Fruit fly (Drosophila melanogaster) whole organism, prepupa: ENCODE results near the gene CG11095.

ENCODE experiments used
- Blimp-1 ChIP-seq: fragments of 200-800 bp; sonication (Bioruptor generic); optimal IDR thresholded peaks from 3 replicates; lab custom pipeline; 2017; ENCODE audit warnings: missing biosample characterization, missing genetic modification characterization, mild to moderate bottlenecking, moderate library complexity, missing genetic modification reagents
- CG10669 ChIP-seq: fragments of 200-800 bp; sonication (Bioruptor generic); optimal IDR thresholded peaks from 3 replicates; lab custom pipeline; 2018; ENCODE audit warnings: missing biosample characterization, mild to moderate bottlenecking, missing genetic modification characterization, moderate library complexity
- CG11294 ChIP-seq: fragments of 200-800 bp; sonication (Bioruptor generic); IDR thresholded peaks from 2 replicates; pipeline ENCODE4 v1.3.6; 2022; ENCODE audit warnings: missing biosample characterization, missing genetic modification characterization
- CG11762 ChIP-seq: fragments of 200-800 bp; sonication (Bioruptor generic); optimal IDR thresholded peaks from 3 replicates; lab custom pipeline; 2016; ENCODE audit warnings: missing biosample characterization, missing genetic modification characterization; ENCODE audit not compliant: insufficient read depth
- CG11902 ChIP-seq: fragments of 200-800 bp; sonication (Bioruptor generic); optimal IDR thresholded peaks from 3 replicates; lab custom pipeline; 2016; ENCODE audit warnings: missing biosample characterization, missing genetic modification characterization
- CG1621 ChIP-seq: fragments of 200-800 bp; sonication (Bioruptor generic); optimal IDR thresholded peaks from 3 replicates; lab custom pipeline; 2018; ENCODE audit warnings: missing biosample characterization, mild to moderate bottlenecking, missing genetic modification characterization
- CG31627 ChIP-seq: fragments of 200-800 bp; sonication (Bioruptor generic); optimal IDR thresholded peaks from 3 replicates; lab custom pipeline; 2016; ENCODE audit warnings: missing biosample characterization, missing genetic modification characterization
- CG32006 ChIP-seq: fragments of 200-800 bp; sonication (Bioruptor generic); optimal IDR thresholded peaks from 3 replicates; lab custom pipeline; 2017; ENCODE audit warnings: missing biosample characterization, mild to moderate bottlenecking, missing genetic modification characterization
- CG3919 ChIP-seq: fragments of 200-800 bp; sonication (Bioruptor generic); optimal IDR thresholded peaks from 3 replicates; lab custom pipeline; 2016; ENCODE audit warnings: missing biosample characterization, missing genetic modification characterization
- CG4318 ChIP-seq: fragments of 200-800 bp; sonication (Bioruptor generic); optimal IDR thresholded peaks from 3 replicates; lab custom pipeline; 2017; ENCODE audit warnings: missing biosample characterization, mild to moderate bottlenecking, missing genetic modification characterization
- CG6163 ChIP-seq: fragments of 200-800 bp; sonication (Bioruptor generic); IDR thresholded peaks from 3 replicates; pipeline ENCODE4 v1.3.6; 2022; ENCODE audit warnings: missing biosample characterization, missing genetic modification characterization
- CG6792 ChIP-seq: fragments of 200-800 bp; sonication (Bioruptor generic); optimal IDR thresholded peaks from 3 replicates; lab custom pipeline; 2016; ENCODE audit warnings: missing biosample characterization, missing genetic modification characterization
- CG6808 ChIP-seq: fragments of 200-800 bp; sonication (Bioruptor generic); optimal IDR thresholded peaks from 3 replicates; lab custom pipeline; 2017; ENCODE audit warnings: missing biosample characterization, missing genetic modification characterization, mild to moderate bottlenecking, moderate library complexity, missing genetic modification reagents
- CG6854 ChIP-seq: fragments of 200-800 bp; sonication (Bioruptor generic); optimal IDR thresholded peaks from 2 replicates; lab custom pipeline; 2017; ENCODE audit warnings: missing biosample characterization, mild to moderate bottlenecking, missing genetic modification characterization
- CG7368 ChIP-seq: fragments of 200-800 bp; sonication (Bioruptor generic); optimal IDR thresholded peaks from 3 replicates; lab custom pipeline; 2016; ENCODE audit warnings: missing biosample characterization, missing genetic modification characterization
- CG8119 ChIP-seq: fragments of 200-800 bp; sonication (Bioruptor generic); IDR thresholded peaks from 3 replicates; pipeline ENCODE4 v1.3.6; 2022; ENCODE audit warnings: missing biosample characterization, missing genetic modification characterization
- CG8632 ChIP-seq: fragments of 200-800 bp; sonication (Bioruptor generic); optimal IDR thresholded peaks from 3 replicates; lab custom pipeline; 2016; ENCODE audit warnings: missing biosample characterization, missing genetic modification characterization
- CG9139 ChIP-seq: fragments of 200-800 bp; sonication (Bioruptor generic); optimal IDR thresholded peaks from 3 replicates; lab custom pipeline; 2017; ENCODE audit warnings: missing biosample characterization, mild to moderate bottlenecking, missing genetic modification characterization
- Eip75B ChIP-seq: fragments of 200-800 bp; sonication (Bioruptor generic); optimal IDR thresholded peaks from 3 replicates; lab custom pipeline; 2016; ENCODE audit warnings: missing biosample characterization, missing genetic modification characterization
- Eip78C ChIP-seq: fragments of 200-800 bp; sonication (Bioruptor generic); peaks from one replicate; lab custom pipeline; 2016; ENCODE audit warnings: missing biosample characterization, missing genetic modification characterization
- Eip93F ChIP-seq: fragments of 200-800 bp; sonication (Bioruptor generic); optimal IDR thresholded peaks from 2 replicates; lab custom pipeline; 2016; ENCODE audit warnings: missing biosample characterization, mild to moderate bottlenecking, missing genetic modification characterization
- Ets96B ChIP-seq: fragments of 200-800 bp; optimal IDR thresholded peaks from 2 replicates; lab custom pipeline; 2019; ENCODE audit warnings: missing biosample characterization, mild to moderate bottlenecking, missing genetic modification characterization, moderate library complexity
- Gug ChIP-seq: fragments of 200-800 bp; sonication (Bioruptor generic); IDR thresholded peaks from 2 replicates; pipeline ENCODE4 v1.3.6; 2022; ENCODE audit warnings: missing biosample characterization, missing genetic modification characterization
- Hr4 ChIP-seq: fragments of 200-800 bp; sonication (Bioruptor generic); optimal IDR thresholded peaks from 3 replicates; lab custom pipeline; 2016; ENCODE audit warnings: missing biosample characterization, missing genetic modification characterization
- Met ChIP-seq: fragments of 200-800 bp; sonication (Bioruptor generic); optimal IDR thresholded peaks from 3 replicates; lab custom pipeline; 2016; ENCODE audit warnings: missing biosample characterization, missing genetic modification characterization
- OdsH ChIP-seq: fragments of 200-800 bp; sonication (Bioruptor generic); optimal IDR thresholded peaks from 3 replicates; lab custom pipeline; 2016; ENCODE audit warnings: missing biosample characterization, missing genetic modification characterization
- Smox ChIP-seq: fragments of 200-800 bp; sonication (Bioruptor generic); optimal IDR thresholded peaks from 3 replicates; lab custom pipeline; 2016; ENCODE audit warnings: missing biosample characterization, missing genetic modification characterization
- Sox14 ChIP-seq: fragments of 200-800 bp; sonication (Bioruptor generic); optimal IDR thresholded peaks from 3 replicates; lab custom pipeline; 2016; ENCODE audit warnings: missing biosample characterization, missing genetic modification characterization
- achi ChIP-seq: fragments of 200-800 bp; sonication (Bioruptor generic); optimal IDR thresholded peaks from 3 replicates; lab custom pipeline; 2016; ENCODE audit warnings: missing biosample characterization, missing genetic modification characterization
- acj6 ChIP-seq: fragments of 200-800 bp; sonication (Bioruptor generic); optimal IDR thresholded peaks from 3 replicates; lab custom pipeline; 2016; ENCODE audit warnings: missing biosample characterization, missing genetic modification characterization
- dac ChIP-seq: fragments of 200-800 bp; sonication (Bioruptor generic); optimal IDR thresholded peaks from 2 replicates; lab custom pipeline; 2017; ENCODE audit warnings: missing biosample characterization, mild to moderate bottlenecking, missing genetic modification characterization
- dsx ChIP-seq: fragments of 200-800 bp; optimal IDR thresholded peaks from 3 replicates; lab custom pipeline; 2019; ENCODE audit warnings: missing biosample characterization, mild to moderate bottlenecking, missing genetic modification characterization, moderate library complexity; ENCODE audit not compliant: poor library complexity, severe bottlenecking
- eg ChIP-seq: fragments of 200-800 bp; sonication (Bioruptor generic); IDR thresholded peaks from 3 replicates; pipeline ENCODE4 v1.3.6; 2022; ENCODE audit warnings: missing biosample characterization, missing genetic modification characterization
- esn ChIP-seq: fragments of 200-800 bp; sonication (Bioruptor generic); optimal IDR thresholded peaks from 2 replicates; lab custom pipeline; 2016; ENCODE audit warnings: missing biosample characterization, mild to moderate bottlenecking, missing genetic modification characterization, moderate library complexity
- fd59A ChIP-seq: fragments of 200-800 bp; sonication (Bioruptor generic); optimal IDR thresholded peaks from 2 replicates; lab custom pipeline; 2017; ENCODE audit warnings: missing biosample characterization, mild to moderate bottlenecking, missing genetic modification characterization, missing genetic modification reagents
- fd85E ChIP-seq: fragments of 200-800 bp; sonication (Bioruptor generic); optimal IDR thresholded peaks from 3 replicates; lab custom pipeline; 2016; ENCODE audit warnings: missing biosample characterization, missing genetic modification characterization
- fkh ChIP-seq: fragments of 200-800 bp; sonication (Bioruptor generic); optimal IDR thresholded peaks from 3 replicates; lab custom pipeline; 2017; ENCODE audit warnings: missing biosample characterization, mild to moderate bottlenecking, missing genetic modification characterization, moderate library complexity
- pdm3 ChIP-seq: fragments of 200-800 bp; sonication (Bioruptor generic); optimal IDR thresholded peaks from 3 replicates; lab custom pipeline; 2016; ENCODE audit warnings: missing biosample characterization, missing genetic modification characterization
- ss ChIP-seq, 2 experiments: fragments of 200-800 bp; sonication (Bioruptor generic); optimal IDR thresholded peaks; 2 replicates in 1 of 2; 3 replicates in 1 of 2; lab custom pipeline; 2017 to 2018; ENCODE audit warnings: mild to moderate bottlenecking in 2 of 2, missing biosample characterization in 2 of 2, missing genetic modification characterization in 2 of 2, moderate library complexity in 1 of 2
- svp ChIP-seq: fragments of 200-800 bp; sonication (Bioruptor generic); peaks from one replicate; lab custom pipeline; 2016; ENCODE audit warnings: missing biosample characterization, missing genetic modification characterization
- vri ChIP-seq: fragments of 200-800 bp; sonication (Bioruptor generic); optimal IDR thresholded peaks from 3 replicates; lab custom pipeline; 2016; ENCODE audit warnings: missing biosample characterization, mild to moderate bottlenecking, missing genetic modification characterization

The CG11095 gene

DNA sequence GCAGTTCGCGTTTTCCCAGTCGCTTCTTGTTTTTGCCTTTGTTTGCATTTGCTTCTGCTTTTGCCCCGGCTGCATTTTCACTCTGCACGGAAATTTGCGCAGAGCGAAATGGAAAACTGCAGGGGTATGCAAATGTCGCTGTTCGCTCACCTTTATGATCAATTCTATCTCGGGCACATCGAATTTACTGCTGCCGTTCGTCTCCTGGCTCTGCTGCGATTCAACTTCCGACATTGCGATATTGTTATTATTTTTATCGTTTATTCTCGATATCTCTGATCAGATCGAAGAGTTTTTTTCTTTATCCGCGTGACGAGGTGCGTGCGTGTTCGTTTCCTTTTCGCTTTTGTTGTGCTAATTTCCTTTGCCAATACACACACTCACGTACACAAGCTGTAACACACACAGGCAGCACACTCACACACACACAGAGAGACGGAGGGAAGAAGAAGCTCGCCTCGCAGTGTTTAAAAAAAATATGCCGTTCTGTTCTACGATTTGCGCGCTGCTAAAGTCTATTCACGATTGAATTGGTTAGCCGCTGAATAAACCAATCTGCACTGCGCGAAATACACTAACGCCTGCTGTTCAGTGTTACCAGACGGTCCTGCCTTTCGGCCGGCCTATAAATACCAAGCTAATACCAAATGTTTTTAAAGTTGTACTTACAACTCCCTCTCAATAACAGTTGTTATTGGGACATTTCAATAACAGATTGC lies 10.4 kb downstream of the CG11095 start, which contains the start of gene Clic:
Gene Clic, minus strand, starts transcription at position 533 of the 719 bp plus-strand sequence.
- TF ChIP-seq CG6163 (GFP tag; lab: Robert Waterston, UW) (peak; percentile 29; the same call in 1 of the 3 replicates), fd59A (GFP tag; lab: Kevin White, UChicago) (no peak), achi (GFP tag; lab: Kevin White, UChicago) (no peak), dac (GFP tag; lab: Kevin White, UChicago) (no peak), fkh (GFP tag; lab: Kevin White, UChicago) (no peak), eg (GFP tag; lab: Robert Waterston, UW) (peak; percentile 58; the same call in 1 of the 3 replicates), CG7368 (no peak), CG8632 (GFP tag; lab: Kevin White, UChicago) (no peak), Eip78C (GFP tag; lab: Kevin White, UChicago) (peak; percentile 66), Hr4 (GFP tag; lab: Kevin White, UChicago) (no peak), esn (peak; percentile 39), CG6792 (GFP tag; lab: Kevin White, UChicago) (peak; percentile 13), dsx (GFP tag; lab: Kevin White, UChicago) (peak; percentile 13), Eip75B (GFP tag; lab: Kevin White, UChicago) (no peak), acj6 (GFP tag; lab: Kevin White, UChicago) (no peak), CG3919 (GFP tag; lab: Kevin White, UChicago) (no peak), ss (GFP tag; optimal IDR thresholded peaks at IDR 0.05; lab: Kevin White, UChicago) (peak in 1 of 2 experiments; percentile 65), CG32006 (GFP tag; lab: Kevin White, UChicago) (no peak), fd85E (GFP tag; lab: Kevin White, UChicago) (no peak), vri (GFP tag; lab: Kevin White, UChicago) (peak; percentile 58), Sox14 (GFP tag; lab: Kevin White, UChicago) (peak; percentile 45), CG1621 (tag; lab: Kevin White, UChicago) (peak; percentile 43), pdm3 (GFP tag; lab: Kevin White, UChicago) (no peak), CG6808 (GFP tag; lab: Kevin White, UChicago) (no peak), CG8119 (0 out of 3 replicates have a peak, but pooled peaks have one; percentile 13), CG6854 (peak; percentile 73), CG11294 (no peak; the same call in 1 of the 2 replicates)

DNA sequence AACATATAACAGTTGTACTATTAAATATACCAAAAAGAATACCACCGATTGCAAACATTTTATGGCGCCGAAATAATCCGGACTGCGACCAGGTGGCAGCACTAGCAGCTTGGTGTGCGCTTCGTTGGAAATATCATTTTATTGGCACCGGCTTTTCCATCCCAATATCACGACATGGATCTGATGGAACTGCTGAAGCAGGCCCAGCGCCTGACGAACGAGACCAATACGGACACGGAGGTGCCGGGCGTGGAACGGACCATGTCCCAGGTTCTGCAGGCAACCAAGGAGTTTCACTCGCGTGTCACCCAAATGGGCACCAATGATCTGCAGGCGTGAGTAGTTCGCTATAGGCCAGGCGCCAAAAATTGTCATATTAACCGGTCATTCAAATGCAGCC lies 11.3 kb downstream of the CG11095 start, which contains the start of gene Nup93-1:
Gene Nup93-1, plus strand, starts transcription at position 74 of the 400 bp plus-strand sequence.
- TF ChIP-seq CG4318 (GFP tag; lab: Kevin White, UChicago) = no peak
- no peak for TF ChIP-seq CG11902
- TF ChIP-seq Met (GFP tag; lab: Kevin White, UChicago) = no peak
- no peak for TF ChIP-seq Eip93F
- TF ChIP-seq CG11294 = no peak
- TF ChIP-seq CG6792 (GFP tag; lab: Kevin White, UChicago) = no peak
- TF ChIP-seq CG11762 (GFP tag; lab: Kevin White, UChicago) = no peak
- TF ChIP-seq CG8119 = no peak
- no peak for TF ChIP-seq Ets96B (tag; lab: Kevin White, UChicago)
- no peak for TF ChIP-seq Smox
- TF ChIP-seq OdsH (GFP tag; lab: Kevin White, UChicago) = no peak
- no peak for TF ChIP-seq dsx (GFP tag; lab: Kevin White, UChicago)
- no peak for TF ChIP-seq ss (GFP tag; optimal IDR thresholded peaks at IDR 0.05; lab: Kevin White, UChicago)
- TF ChIP-seq Gug (GFP tag; lab: Robert Waterston, UW) = no peak
- no peak for TF ChIP-seq svp (GFP tag; lab: Kevin White, UChicago)

- TF ChIP-seq Met (GFP tag; lab: Kevin White, UChicago) = no peak
- no peak for TF ChIP-seq CG10669 (GFP tag; lab: Kevin White, UChicago)
- TF ChIP-seq CG9139 (GFP tag; lab: Kevin White, UChicago) = no peak
- no peak for TF ChIP-seq Eip75B (GFP tag; lab: Kevin White, UChicago)
- no peak for TF ChIP-seq Eip78C (GFP tag; lab: Kevin White, UChicago)
- TF ChIP-seq CG8632 (GFP tag; lab: Kevin White, UChicago) = no peak
- no peak for TF ChIP-seq CG31627 (GFP tag; lab: Kevin White, UChicago)
- no peak for TF ChIP-seq CG6854
- no peak for TF ChIP-seq achi (GFP tag; lab: Kevin White, UChicago)
- no peak for TF ChIP-seq Blimp-1 (GFP tag; lab: Kevin White, UChicago)
- no peak for TF ChIP-seq CG4318 (GFP tag; lab: Kevin White, UChicago)
Observed at dm6 chrX:13828870-13829269, 17.4 kb downstream of the CG11095 start.
